Fruit fly (Drosophila melanogaster) whole organism, embryonic: ENCODE data around the gene rols.

Source experiments
- ATbp ChIP-seq: fragments of 200-800 bp; sonication (Bioruptor generic); optimal IDR thresholded peaks from 2 replicates; lab custom pipeline; 2017; ENCODE audit warnings: missing biosample characterization, mild to moderate bottlenecking, missing genetic modification characterization, missing genetic modification reagents
- Asciz ChIP-seq: fragments of 200-800 bp; sonication (Bioruptor generic); optimal IDR thresholded peaks from 2 replicates; lab custom pipeline; 2017; ENCODE audit warnings: missing biosample characterization, mild to moderate bottlenecking, missing genetic modification characterization, missing genetic modification reagents
- Blimp-1 ChIP-seq: fragments of 200-800 bp; sonication (Bioruptor generic); optimal IDR thresholded peaks from 3 replicates; lab custom pipeline; 2018; ENCODE audit warnings: missing biosample characterization, missing genetic modification characterization, mild to moderate bottlenecking, moderate library complexity, missing genetic modification reagents
- CG10267 ChIP-seq: fragments of 200-800 bp; sonication (Bioruptor generic); optimal IDR thresholded peaks from 2 replicates; lab custom pipeline; 2018; ENCODE audit warnings: missing biosample characterization, mild to moderate bottlenecking, missing genetic modification characterization, moderate library complexity
- CG11695 ChIP-seq: fragments of 200-800 bp; sonication (Bioruptor generic); IDR thresholded peaks from 3 replicates; pipeline ENCODE4 v1.3.6; 2022; ENCODE audit warnings: missing biosample characterization, missing genetic modification characterization
- CG11696 ChIP-seq: fragments of 200-800 bp; sonication (Bioruptor generic); IDR thresholded peaks from 2 replicates; pipeline ENCODE4 v1.3.6; 2022; ENCODE audit warnings: missing biosample characterization, missing genetic modification characterization
- CG12104 ChIP-seq: fragments of 200-800 bp; sonication (Bioruptor generic); optimal IDR thresholded peaks from 3 replicates; lab custom pipeline; 2016; ENCODE audit warnings: missing biosample characterization, missing genetic modification characterization
- CG12219 ChIP-seq: fragments of 200-800 bp; sonication (Bioruptor generic); optimal IDR thresholded peaks from 3 replicates; lab custom pipeline; 2018; ENCODE audit warnings: missing biosample characterization, mild to moderate bottlenecking, missing genetic modification characterization
- CG12769 ChIP-seq: fragments of 200-800 bp; sonication (Bioruptor generic); optimal IDR thresholded peaks from 2 replicates; lab custom pipeline; 2019; ENCODE audit warnings: missing biosample characterization, mild to moderate bottlenecking, missing genetic modification characterization, moderate library complexity
- CG13624 ChIP-seq: fragments of 200-800 bp; sonication (Bioruptor generic); optimal IDR thresholded peaks from 2 replicates; lab custom pipeline; 2016; ENCODE audit warnings: missing biosample characterization, missing genetic modification characterization
- CG17359 ChIP-seq: fragments of 200-800 bp; sonication (Bioruptor generic); optimal IDR thresholded peaks from 3 replicates; lab custom pipeline; 2018; ENCODE audit warnings: missing biosample characterization, mild to moderate bottlenecking, missing genetic modification characterization, moderate library complexity
- CG18011 ChIP-seq: fragments of 200-800 bp; sonication (Bioruptor generic); optimal IDR thresholded peaks from 2 replicates; lab custom pipeline; 2017; ENCODE audit warnings: missing biosample characterization, missing genetic modification characterization, mild to moderate bottlenecking, moderate library complexity, missing genotype
- CG2678 ChIP-seq: fragments of 200-800 bp; sonication (Bioruptor generic); optimal IDR thresholded peaks from 3 replicates; lab custom pipeline; 2019; ENCODE audit warnings: missing biosample characterization, mild to moderate bottlenecking, missing genetic modification characterization, moderate library complexity
- CG2712 ChIP-seq: fragments of 200-800 bp; optimal IDR thresholded peaks from 3 replicates; lab custom pipeline; 2019; ENCODE audit warnings: missing biosample characterization, mild to moderate bottlenecking, missing genetic modification characterization, moderate library complexity
- CG31441 ChIP-seq: fragments of 200-800 bp; sonication (Bioruptor generic); IDR thresholded peaks from 2 replicates; pipeline ENCODE4 v1.3.6; 2022; ENCODE audit warnings: missing biosample characterization, missing genetic modification characterization
- CG34376 ChIP-seq: fragments of 200-800 bp; sonication (Bioruptor generic); optimal IDR thresholded peaks from 2 replicates; lab custom pipeline; 2018; ENCODE audit warnings: missing biosample characterization, mild to moderate bottlenecking, missing genetic modification characterization
- CG6175 ChIP-seq: fragments of 200-800 bp; sonication (Bioruptor generic); IDR thresholded peaks from 3 replicates; pipeline ENCODE4 v1.3.6; 2022; ENCODE audit warnings: missing biosample characterization, missing genetic modification characterization
- CG9876 ChIP-seq: fragments of 200-800 bp; sonication (Bioruptor generic); optimal IDR thresholded peaks from 2 replicates; lab custom pipeline; 2016; ENCODE audit warnings: missing biosample characterization, missing genetic modification characterization
- CrebB ChIP-seq: fragments of 200-800 bp; sonication (Bioruptor generic); optimal IDR thresholded peaks from 3 replicates; lab custom pipeline; 2018; ENCODE audit warnings: missing biosample characterization, mild to moderate bottlenecking, missing genetic modification characterization
- D ChIP-seq, 2 experiments: fragments of 200-800 bp in 1 of 2; fragments of >200 bp in 1 of 2; sonication (Bioruptor generic) in 1 of 2; optimal IDR thresholded peaks; 2 replicates in 1 of 2; 3 replicates in 1 of 2; lab custom pipeline; 2017; ENCODE audit warnings: mild to moderate bottlenecking in 1 of 2, missing biosample characterization in 1 of 2, missing genetic modification characterization in 1 of 2, missing genetic modification reagents in 1 of 2
- Dip2 ChIP-seq: fragments of 200-800 bp; sonication (Bioruptor generic); IDR thresholded peaks from 2 replicates; pipeline ENCODE4 v1.3.6; 2022; ENCODE audit warnings: missing biosample characterization, missing genetic modification characterization
- Dip3 ChIP-seq: fragments of 200-800 bp; sonication (Bioruptor generic); optimal IDR thresholded peaks from 3 replicates; lab custom pipeline; 2016; ENCODE audit warnings: missing biosample characterization, missing genetic modification characterization
- HLH54F ChIP-seq: fragments of 200-800 bp; sonication (Bioruptor generic); optimal IDR thresholded peaks from 3 replicates; lab custom pipeline; 2016; ENCODE audit warnings: missing biosample characterization, missing genetic modification characterization
- Hey ChIP-seq: fragments of 200-800 bp; sonication (Bioruptor generic); optimal IDR thresholded peaks from 3 replicates; lab custom pipeline; 2018; ENCODE audit warnings: missing biosample characterization, mild to moderate bottlenecking, missing genetic modification characterization
- HmgD ChIP-seq: fragments of 200-800 bp; sonication (Bioruptor generic); optimal IDR thresholded peaks from 3 replicates; lab custom pipeline; 2016; ENCODE audit warnings: missing biosample characterization, missing genetic modification characterization
- HmgZ ChIP-seq: fragments of 200-800 bp; sonication (Bioruptor generic); optimal IDR thresholded peaks from 2 replicates; lab custom pipeline; 2018; ENCODE audit warnings: missing biosample characterization, mild to moderate bottlenecking, missing genetic modification characterization
- Hr39 ChIP-seq: fragments of >200 bp; optimal IDR thresholded peaks from 2 replicates; lab custom pipeline; 2017
- Hr51 ChIP-seq, 2 experiments: fragments of 200-800 bp; sonication (Bioruptor generic); optimal IDR thresholded peaks; 2 replicates in 1 of 2; 3 replicates in 1 of 2; lab custom pipeline; 2016 to 2018; ENCODE audit warnings: missing biosample characterization in 2 of 2, missing genetic modification characterization in 2 of 2, mild to moderate bottlenecking in 1 of 2, moderate library complexity in 1 of 2
- Mad ChIP-seq: fragments of 200-800 bp; sonication (Bioruptor generic); optimal IDR thresholded peaks from 2 replicates; lab custom pipeline; 2016; ENCODE audit warnings: missing biosample characterization, missing genetic modification characterization
- NfI ChIP-seq: fragments of 200-800 bp; sonication (Bioruptor generic); optimal IDR thresholded peaks from 3 replicates; lab custom pipeline; 2018; ENCODE audit warnings: missing biosample characterization, mild to moderate bottlenecking, missing genetic modification characterization, moderate library complexity
- Sin3A ChIP-seq: fragments of >200 bp; optimal IDR thresholded peaks from 2 replicates; lab custom pipeline; 2018
- Sry-β ChIP-seq: fragments of 200-800 bp; sonication (Bioruptor generic); optimal IDR thresholded peaks from 2 replicates; lab custom pipeline; 2018; ENCODE audit warnings: missing biosample characterization, mild to moderate bottlenecking, missing genetic modification characterization, moderate library complexity
- Ssrp ChIP-seq: fragments of 200-800 bp; sonication (Bioruptor generic); optimal IDR thresholded peaks from 2 replicates; lab custom pipeline; 2018; ENCODE audit warnings: missing biosample characterization, mild to moderate bottlenecking, missing genetic modification characterization, moderate library complexity
- az2 ChIP-seq: fragments of 200-800 bp; sonication (Bioruptor generic); optimal IDR thresholded peaks from 3 replicates; lab custom pipeline; 2016; ENCODE audit warnings: missing biosample characterization, missing genetic modification characterization
- bsh ChIP-seq, 2 experiments: fragments of 200-800 bp; sonication (Bioruptor generic); optimal IDR thresholded peaks; 2 replicates each; lab custom pipeline; 2017 to 2018; ENCODE audit warnings: mild to moderate bottlenecking in 2 of 2, missing biosample characterization in 2 of 2, missing genetic modification characterization in 2 of 2, moderate library complexity in 1 of 2
- croc ChIP-seq: fragments of 200-800 bp; sonication (Bioruptor generic); conservative IDR thresholded peaks from 3 replicates; pipeline ENCODE4 v1.3.6; 2022; ENCODE audit warnings: missing biosample characterization, missing genetic modification characterization
- ems ChIP-seq: fragments of 200-800 bp; sonication (Bioruptor generic); optimal IDR thresholded peaks from 3 replicates; lab custom pipeline; 2016; ENCODE audit warnings: missing biosample characterization, missing genetic modification characterization
- fru ChIP-seq: fragments of >200 bp; optimal IDR thresholded peaks from 2 replicates; lab custom pipeline; 2017
- gcm2 ChIP-seq: fragments of 200-800 bp; sonication (Bioruptor generic); optimal IDR thresholded peaks from 2 replicates; lab custom pipeline; 2016; ENCODE audit warnings: missing biosample characterization, missing genetic modification characterization
- ind ChIP-seq: fragments of 200-800 bp; sonication (Bioruptor generic); optimal IDR thresholded peaks from 3 replicates; lab custom pipeline; 2016; ENCODE audit warnings: missing biosample characterization, missing genetic modification characterization
- jigr1 ChIP-seq: fragments of 200-800 bp; sonication (Bioruptor generic); IDR thresholded peaks from 3 replicates; pipeline ENCODE4 v1.3.6; 2022; ENCODE audit warnings: missing biosample characterization, missing genetic modification characterization
- lbe ChIP-seq: fragments of 200-800 bp; sonication (Bioruptor generic); optimal IDR thresholded peaks from 2 replicates; lab custom pipeline; 2016; ENCODE audit warnings: missing biosample characterization, mild to moderate bottlenecking, missing genetic modification characterization
- lola ChIP-seq, 3 experiments: fragments of >200 bp in 2 of 3; fragments of 200-800 bp in 1 of 3; sonication (Bioruptor generic) in 1 of 3; optimal IDR thresholded peaks; 2 replicates each; lab custom pipeline; 2017 to 2019; ENCODE audit warnings: missing biosample characterization in 3 of 3, missing genetic modification characterization in 3 of 3, mild to moderate bottlenecking in 1 of 3, moderate library complexity in 1 of 3
- odd ChIP-seq: fragments of 200-800 bp; sonication (Bioruptor generic); optimal IDR thresholded peaks from 2 replicates; lab custom pipeline; 2017; ENCODE audit warnings: missing biosample characterization, mild to moderate bottlenecking, missing genetic modification characterization
- pho ChIP-seq: fragments of 200-800 bp; sonication (Bioruptor generic); optimal IDR thresholded peaks from 2 replicates; lab custom pipeline; 2016; ENCODE audit warnings: missing biosample characterization, missing genetic modification characterization
- phol ChIP-seq: fragments of 200-800 bp; sonication (Bioruptor generic); optimal IDR thresholded peaks from 3 replicates; lab custom pipeline; 2018; ENCODE audit warnings: missing biosample characterization, mild to moderate bottlenecking, missing genetic modification characterization, moderate library complexity
- row ChIP-seq: fragments of 200-800 bp; sonication (Bioruptor generic); IDR thresholded peaks from 3 replicates; pipeline ENCODE4 v1.3.6; 2022; ENCODE audit warnings: missing biosample characterization, missing genetic modification characterization
- sens ChIP-seq: fragments of 200-800 bp; sonication (Bioruptor generic); peaks from one replicate; lab custom pipeline; 2016; ENCODE audit warnings: missing biosample characterization, missing genetic modification characterization
- slp2 ChIP-seq: fragments of 200-800 bp; sonication (Bioruptor generic); optimal IDR thresholded peaks from 2 replicates; lab custom pipeline; 2016; ENCODE audit warnings: missing biosample characterization, missing genetic modification characterization
- unpg ChIP-seq: fragments of 200-800 bp; sonication (Bioruptor generic); optimal IDR thresholded peaks from 3 replicates; lab custom pipeline; 2018; ENCODE audit warnings: missing biosample characterization, mild to moderate bottlenecking, missing genetic modification characterization, moderate library complexity

Gene rols

DNA sequence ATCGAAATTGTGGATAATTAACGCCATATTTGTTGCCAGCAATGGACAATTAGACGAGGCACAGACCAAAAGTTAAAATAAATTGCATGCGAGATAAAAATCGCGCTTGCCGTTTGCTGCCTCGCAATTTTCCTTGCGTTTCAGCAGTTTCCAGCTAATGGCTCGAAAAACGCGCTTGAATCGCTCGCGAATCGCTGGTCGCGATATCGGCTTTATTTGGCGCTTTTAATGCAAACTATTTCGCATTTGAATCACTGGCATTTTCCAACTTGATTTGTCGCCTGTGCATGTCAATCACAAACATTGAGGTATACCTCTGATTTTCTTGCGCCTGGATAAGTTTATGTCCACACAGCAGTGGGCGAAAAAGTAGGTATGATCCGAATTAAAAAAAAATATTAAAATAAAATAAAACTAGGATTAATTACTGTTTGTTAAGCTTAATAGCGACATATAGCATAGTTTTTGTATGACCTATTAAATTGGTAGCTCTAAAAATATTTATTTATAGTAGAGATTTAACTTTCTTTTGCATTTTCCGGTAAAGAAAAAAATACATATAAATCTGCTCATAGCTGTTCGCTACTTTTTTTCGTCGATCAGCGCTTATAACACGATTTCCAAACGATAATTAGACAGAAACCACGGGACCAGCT lies 41.4 kb downstream of the rols start:
- TF ChIP-seq HmgD (GFP tag; lab: Kevin White, UChicago) (no peak), HLH54F (no peak), jigr1 (GFP tag; lab: Robert Waterston, UW) (no peak), NfI (GFP tag; lab: Kevin White, UChicago) (no peak), CG34376 (GFP tag; lab: Kevin White, UChicago) (no peak), unpg (GFP tag; lab: Kevin White, UChicago) (peak; percentile 1), HmgZ (tag; lab: Kevin White, UChicago) (no peak), CG10267 (tag; lab: Kevin White, UChicago) (no peak), bsh (GFP tag; optimal IDR thresholded peaks at IDR 0.05; lab: Kevin White, UChicago) (peak in 1 of 2 experiments; percentile 28), az2 (peak; percentile 1), ind (GFP tag; lab: Kevin White, UChicago) (no peak), fru (lab: Kevin White, UChicago) (no peak), CG2712 (tag; lab: Kevin White, UChicago) (peak; percentile 6), ems (GFP tag; lab: Kevin White, UChicago) (no peak), lola (GFP tag; optimal IDR thresholded peaks at IDR 0.05; lab: Kevin White, UChicago) (peak in 1 of 3 experiments; percentile 1), Hr39 (lab: Kevin White, UChicago) (no peak), CG12219 (GFP tag; lab: Kevin White, UChicago) (no peak), Asciz (no peak), Blimp-1 (GFP tag; lab: Kevin White, UChicago) (peak; percentile 29), CG17359 (tag; lab: Kevin White, UChicago) (peak; percentile 44), Hr51 (GFP tag; optimal IDR thresholded peaks at IDR 0.05; lab: Kevin White, UChicago) (peak in 1 of 2 experiments; percentile 13), Sry-β (no peak), CG11695 (GFP tag; lab: Robert Waterston, UW) (no peak), gcm2 (GFP tag; lab: Kevin White, UChicago) (no peak), odd (GFP tag; lab: Kevin White, UChicago) (no peak), croc (GFP tag; lab: Robert Waterston, UW) (no peak), Hey (no peak), Dip3 (no peak), CG2678 (tag; lab: Kevin White, UChicago) (peak; percentile 9), CG13624 (no peak), CG11696 (GFP tag; lab: Robert Waterston, UW) (peak; percentile 65; the same call in 1 of the 2 replicates), CG18011 (GFP tag; lab: Kevin White, UChicago) (no peak), CrebB (no peak), CG9876 (GFP tag; lab: Kevin White, UChicago) (no peak), lbe (GFP tag; lab: Kevin White, UChicago) (no peak), slp2 (GFP tag; lab: Kevin White, UChicago) (no peak), CG6175 (GFP tag; lab: Robert Waterston, UW) (no peak), Mad (GFP tag; lab: Kevin White, UChicago) (no peak), Ssrp (peak; percentile 33), CG31441 (0 out of 2 replicates have a peak, but pooled peaks have one; percentile 25), phol (tag; lab: Kevin White, UChicago) (peak; percentile 5), pho (GFP tag; lab: Kevin White, UChicago) (no peak), Dip2 (GFP tag; lab: Robert Waterston, UW) (no peak), CG12769 (tag; lab: Kevin White, UChicago) (no peak), sens (peak; percentile 8), D (optimal IDR thresholded peaks at IDR 0.05; lab: Kevin White, UChicago) (no peak), D (GFP tag; optimal IDR thresholded peaks at IDR 0.05; lab: Kevin White, UChicago) (no peak), row (GFP tag; lab: Robert Waterston, UW) (peak; percentile 41; the same call in 1 of the 3 replicates), ATbp (GFP tag; lab: Kevin White, UChicago) (no peak), Sin3A (lab: Kevin White, UChicago) (no peak), CG12104 (GFP tag; lab: Kevin White, UChicago) (no peak)
